Worm (Caenorhabditis elegans) whole organism, L4 larva: ENCODE measurements around the gene K07E3.2.

Source experiments
- F44E2.7 ChIP-seq: fragments of 200-800 bp; sonication (Bioruptor generic); IDR thresholded peaks from 2 replicates; pipeline ENCODE4 v2.1.2; 2022; ENCODE audit warnings: missing genetic modification characterization, missing compliant biosample characterization
- aly-2 ChIP-seq: sonication (generic microtip); optimal IDR thresholded peaks from 2 replicates; lab custom pipeline; 2018; ENCODE audit warnings: missing biosample characterization, missing genetic modification characterization
- dpl-1 ChIP-seq: fragments of 150-350 bp; optimal IDR thresholded peaks from 2 replicates; lab custom pipeline; 2014; ENCODE audit warnings: missing biosample characterization, missing genetic modification reagents, missing genetic modification characterization
- fkh-10 ChIP-seq: fragments of 150-350 bp; optimal IDR thresholded peaks from 2 replicates; lab custom pipeline; 2014; ENCODE audit warnings: missing biosample characterization, missing genetic modification reagents, missing genetic modification characterization
- mes-2 ChIP-seq: sonication (generic microtip); optimal IDR thresholded peaks from 2 replicates; lab custom pipeline; 2016; ENCODE audit warnings: missing genotype, mild to moderate bottlenecking, missing genetic modification characterization, missing compliant biosample characterization; ENCODE audit not compliant: poor library complexity, severe bottlenecking
- nhr-77 ChIP-seq: fragments of 150-350 bp; optimal IDR thresholded peaks from 2 replicates; lab custom pipeline; 2014; ENCODE audit warnings: missing biosample characterization, missing genetic modification characterization
- unc-39 ChIP-seq: sonication (generic microtip); optimal IDR thresholded peaks from 2 replicates; lab custom pipeline; 2017; ENCODE audit warnings: missing biosample characterization, missing genetic modification characterization

DNA sequence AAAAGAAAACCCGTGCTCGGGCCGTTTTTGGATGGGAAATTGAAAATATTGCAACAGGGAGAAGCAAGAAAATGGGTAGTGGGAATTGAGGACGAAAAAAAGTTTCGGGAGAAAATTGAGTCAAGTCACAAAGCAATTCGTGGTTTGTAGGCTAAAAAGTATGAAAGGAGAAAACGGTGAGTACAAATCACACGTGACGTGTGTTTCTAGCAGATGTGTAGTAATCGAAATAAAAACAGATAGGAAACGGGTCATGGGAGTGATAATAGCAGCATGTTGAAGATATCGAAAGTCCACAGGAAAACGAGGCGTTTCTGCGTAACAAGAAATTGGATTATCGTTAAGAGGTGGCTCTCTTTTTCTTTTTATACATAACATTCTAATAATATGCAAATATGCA is 14.2 kb upstream of the K07E3.2 start:
- TF ChIP-seq unc-39 (tag; lab: Kevin White, UChicago): no peak
- no peak for TF ChIP-seq nhr-77
- TF ChIP-seq aly-2 (tag; lab: Kevin White, UChicago): no peak
- TF ChIP-seq fkh-10 (GFP tag; lab: Kevin White, UChicago): no peak
- TF ChIP-seq mes-2 (tag; lab: Kevin White, UChicago): no peak
- TF ChIP-seq dpl-1 (GFP tag; lab: Kevin White, UChicago): no peak
- no peak for TF ChIP-seq F44E2.7 (GFP tag; lab: Robert Waterston, UW)
